Fruit fly (Drosophila melanogaster): ENCODE measurements around the gene Top2.

Gene Top2

dm6 chr2L:19434260-19434659 is 19.0 kb downstream of the Top2 start (continued):
- TF ChIP-seq cas (GFP tag; IDR thresholded peaks at IDR 0.05) (no peak), Adf1 (GFP tag; IDR thresholded peaks at IDR 0.05) (no peak), CG3847 (GFP tag; IDR thresholded peaks at IDR 0.05) (no peak), ssp (GFP tag; IDR thresholded peaks at IDR 0.05) (no peak), Vsx1 (GFP tag; optimal IDR thresholded peaks at IDR 0.05) (peak; percentile 87), ap (GFP tag; IDR thresholded peaks at IDR 0.05) (no peak), da (GFP tag; optimal IDR thresholded peaks at IDR 0.05) (no peak), CG7372 (GFP tag; IDR thresholded peaks at IDR 0.05) (no peak), sens (GFP tag) (peak; percentile 77), nom (GFP tag; optimal IDR thresholded peaks at IDR 0.05) (no peak), gro (GFP tag; optimal IDR thresholded peaks at IDR 0.05) (no peak), CG32772 (GFP tag; IDR thresholded peaks at IDR 0.05) (no peak), CG17612 (GFP tag; IDR thresholded peaks at IDR 0.05) (no peak), CG7556 (GFP tag; optimal IDR thresholded peaks at IDR 0.05) (peak; percentile 38), Bgb (GFP tag; IDR thresholded peaks at IDR 0.05; ENCODE audit: partially characterized antibody) (no peak), Nf-YC (tag; optimal IDR thresholded peaks at IDR 0.05) (no peak), CG12219 (GFP tag; optimal IDR thresholded peaks at IDR 0.05) (peak; percentile 62), Atf6 (GFP tag; IDR thresholded peaks at IDR 0.05) (no peak), h (optimal IDR thresholded peaks at IDR 0.05) (no peak), gfzf (GFP tag; optimal IDR thresholded peaks at IDR 0.05) (no peak), CG10431 (GFP tag; optimal IDR thresholded peaks at IDR 0.05) (peak; percentile 78), zf30C (GFP tag; optimal IDR thresholded peaks at IDR 0.05) (no peak), fd96Cb (tag; optimal IDR thresholded peaks at IDR 0.05) (no peak), Abd-B (GFP tag; optimal IDR thresholded peaks at IDR 0.05) (no peak), Bteb2 (GFP tag; optimal IDR thresholded peaks at IDR 0.05) (no peak), CG8290 (GFP tag; optimal IDR thresholded peaks at IDR 0.05) (no peak), CG8290 (tag; optimal IDR thresholded peaks at IDR 0.05) (peak; percentile 61 to 63), CG43689 (GFP tag; IDR thresholded peaks at IDR 0.05) (no peak), B-H1 (GFP tag; IDR thresholded peaks at IDR 0.05) (no peak), CG10959 (GFP tag; IDR thresholded peaks at IDR 0.05) (0 out of 2 replicates have a peak, but pooled peaks have one; percentile 32), CG4424 (GFP tag; optimal IDR thresholded peaks at IDR 0.05) (no peak), NC2α (GFP tag; optimal IDR thresholded peaks at IDR 0.05) (no peak), ftz-f1 (GFP tag; optimal IDR thresholded peaks at IDR 0.05) (no peak), CG17328 (GFP tag; IDR thresholded peaks at IDR 0.05) (no peak), Doc2 (GFP tag; IDR thresholded peaks at IDR 0.05) (no peak), hbn (GFP tag; IDR thresholded peaks at IDR 0.05; ENCODE audit: partially characterized antibody) (no peak), CG13894 (tag; optimal IDR thresholded peaks at IDR 0.05) (no peak), Hsf (GFP tag; optimal IDR thresholded peaks at IDR 0.05) (no peak), Dip2 (GFP tag; IDR thresholded peaks at IDR 0.05) (no peak), CG34224 (GFP tag; IDR thresholded peaks at IDR 0.05; ENCODE audit: partially characterized antibody) (no peak), CG11398 (GFP tag; optimal IDR thresholded peaks at IDR 0.05) (no peak), Hmr (GFP tag; optimal IDR thresholded peaks at IDR 0.05) (peak; percentile 44), Med (GFP tag) (peak; percentile 88), hb (GFP tag; IDR thresholded peaks at IDR 0.05; ENCODE audit: partially characterized antibody) (no peak), Spps (tag; optimal IDR thresholded peaks at IDR 0.05) (peak; percentile 70), CG10274 (GFP tag; optimal IDR thresholded peaks at IDR 0.05) (no peak), so (GFP tag; IDR thresholded peaks at IDR 0.05) (no peak), crc (GFP tag; optimal IDR thresholded peaks at IDR 0.05) (no peak), CG5245 (GFP tag; optimal IDR thresholded peaks at IDR 0.05) (no peak), mirr (GFP tag; optimal IDR thresholded peaks at IDR 0.05) (peak; percentile 72), slp2 (GFP tag; optimal IDR thresholded peaks at IDR 0.05) (no peak), pros (GFP tag; optimal IDR thresholded peaks at IDR 0.05) (no peak), Ravus (GFP tag; IDR thresholded peaks at IDR 0.05) (no peak), Side (GFP tag; optimal IDR thresholded peaks at IDR 0.05) (no peak)

Data from whole organism, embryonic.